Fruit fly (Drosophila melanogaster) S2 (cell line): ENCODE data around the gene CG5568.

Experiments used
- CG8478 ChIP-seq: fragments of >200 bp; optimal IDR thresholded peaks from 2 replicates; lab custom pipeline; 2018
- CTCF ChIP-seq, 2 experiments: fragments of >200 bp; optimal IDR thresholded peaks; 2 replicates each; lab custom pipeline; 2018

- no peak for TF ChIP-seq CTCF (optimal IDR thresholded peaks at IDR 0.05; lab: Kevin White, UChicago)
- TF ChIP-seq CG8478 (lab: Kevin White, UChicago) = no peak
Observed at dm6 chr3L:5828275-5828674, 43.0 kb upstream of the CG5568 start.
